Fruit fly (Drosophila melanogaster): ENCODE measurements around the gene CG6481.

CG6481 gene

dm6 chrX:18506639-18507528 lies 15.4 kb downstream of the CG6481 start:
- TF ChIP-seq noc (tag; optimal IDR thresholded peaks at IDR 0.05), result no peak

- TF ChIP-seq noc (tag; optimal IDR thresholded peaks at IDR 0.05), result no peak
Measured at dm6 chrX:18504948-18505597, 17.2 kb downstream of the CG6481 start, which contains the start of gene Wnt5. Gene Wnt5, minus strand, starts transcription at chrX:18505405.

dm6 chrX:18499679-18500187 lies 22.5 kb downstream of the CG6481 start, which contains the start of the genes Pgant7 and Xrcc2:
Gene Pgant7, minus strand, starts transcription at chrX:18499986.
Gene Xrcc2, plus strand, starts transcription at chrX:18500127.
- TF ChIP-seq noc (tag; optimal IDR thresholded peaks at IDR 0.05), result no peak

- peak; percentile 62 for TF ChIP-seq noc (tag; optimal IDR thresholded peaks at IDR 0.05)
Measured at dm6 chrX:18494165-18494740, 28.0 kb downstream of the CG6481 start, which contains the start of gene CG15043. Gene CG15043, minus strand, starts transcription at chrX:18494168.

- no peak for TF ChIP-seq noc (tag; optimal IDR thresholded peaks at IDR 0.05)
Measured at dm6 chrX:18491941-18492340, 30.3 kb downstream of the CG6481 start, which contains the start of gene CG15044. Gene CG15044, minus strand, starts transcription at chrX:18492006.

- TF ChIP-seq noc (tag; optimal IDR thresholded peaks at IDR 0.05), result no peak
Measured at dm6 chrX:18489509-18489908, 32.7 kb downstream of the CG6481 start, which contains the start of gene CG15046. Gene CG15046, minus strand, starts transcription at chrX:18489620.

- no peak for TF ChIP-seq noc (tag; optimal IDR thresholded peaks at IDR 0.05)
Measured at dm6 chrX:18486356-18487059, 35.7 kb downstream of the CG6481 start, which contains the start of gene psh. Gene psh, minus strand, starts transcription at chrX:18486921.

dm6 chrX:18483261-18484218 lies 38.7 kb downstream of the CG6481 start, which contains the start of gene Hayan:
Gene Hayan, minus strand, starts transcription at chrX:18483772.
- TF ChIP-seq noc (tag; optimal IDR thresholded peaks at IDR 0.05), result no peak

- TF ChIP-seq noc (tag; optimal IDR thresholded peaks at IDR 0.05), result no peak
Measured at dm6 chrX:18482537-18482936, 39.7 kb downstream of the CG6481 start.

dm6 chrX:18479307-18480134 lies 42.7 kb downstream of the CG6481 start, which contains the start of gene CG32547:
Gene CG32547, minus strand, starts transcription at chrX:18479487.
- no peak for TF ChIP-seq noc (tag; optimal IDR thresholded peaks at IDR 0.05)
